Worm (Caenorhabditis elegans) whole organism, midembryonic: ENCODE results near the gene degl-1.

ENCODE experiments used
- cog-1 ChIP-seq: sonication (generic microtip); optimal IDR thresholded peaks from 2 replicates; lab custom pipeline; 2016; ENCODE audit warnings: missing genetic modification characterization, missing compliant biosample characterization
- flt-1 ChIP-seq: fragments of 200-800 bp; sonication (Bioruptor generic); IDR thresholded peaks from 2 replicates; pipeline ENCODE4 v1.3.6; 2022; ENCODE audit warnings: missing genetic modification characterization, missing compliant biosample characterization
- klf-2 ChIP-seq: fragments of 200-800 bp; sonication (Bioruptor generic); conservative IDR thresholded peaks from 2 replicates; pipeline ENCODE4 v1.3.6; 2022; ENCODE audit warnings: missing genetic modification reagents, missing genetic modification characterization, missing compliant biosample characterization
- med-1 ChIP-seq: sonication (generic microtip); optimal IDR thresholded peaks from 2 replicates; lab custom pipeline; 2017; ENCODE audit warnings: missing genetic modification characterization, mild to moderate bottlenecking, missing compliant biosample characterization, antibody characterized with exemption, missing genetic modification reagents; ENCODE audit not compliant: insufficient read depth
- ztf-23 ChIP-seq: fragments of 200-800 bp; sonication (Bioruptor generic); IDR thresholded peaks from 2 replicates; pipeline ENCODE4 v1.3.6; 2022; ENCODE audit warnings: missing genetic modification reagents, missing genetic modification characterization, missing compliant biosample characterization

ce11 chrIV:14770663-14771062, 562 bp downstream of the degl-1 start:
- TF ChIP-seq cog-1 (tag; lab: Kevin White, UChicago), result no peak
- no peak for TF ChIP-seq klf-2 (GFP tag; lab: Robert Waterston, UW)
- TF ChIP-seq med-1 (GFP tag; lab: Kevin White, UChicago), result no peak
- no peak for TF ChIP-seq flt-1 (GFP tag; lab: Robert Waterston, UW)
- no peak for TF ChIP-seq ztf-23
